Fruit fly (Drosophila melanogaster) whole organism, embryonic: ENCODE measurements around the gene CG33927.
A peak's percentile ranks its signal among the peaks of the same experiment; 100 is the strongest.

ENCODE experiments used
- Antp ChIP-seq: fragments of 200-800 bp; sonication (Bioruptor generic); optimal IDR thresholded peaks from 3 replicates; lab custom pipeline; 2016; ENCODE audit warnings: missing biosample characterization, missing genetic modification characterization
- BtbVII ChIP-seq: fragments of 200-800 bp; sonication (Bioruptor generic); optimal IDR thresholded peaks from 3 replicates; lab custom pipeline; 2017; ENCODE audit warnings: missing biosample characterization, mild to moderate bottlenecking, missing genetic modification characterization
- CG10565 ChIP-seq: fragments of 200-800 bp; sonication (Bioruptor generic); optimal IDR thresholded peaks from 3 replicates; lab custom pipeline; 2016; ENCODE audit warnings: missing biosample characterization, mild to moderate bottlenecking, missing genetic modification characterization
- CG10654 ChIP-seq: fragments of 200-800 bp; sonication (Bioruptor generic); optimal IDR thresholded peaks from 2 replicates; lab custom pipeline; 2016; ENCODE audit warnings: missing biosample characterization, missing genetic modification characterization
- CG11504 ChIP-seq: fragments of 200-800 bp; sonication (Bioruptor generic); optimal IDR thresholded peaks from 3 replicates; lab custom pipeline; 2019; ENCODE audit warnings: missing biosample characterization, mild to moderate bottlenecking, missing genetic modification characterization, moderate library complexity
- CG12104 ChIP-seq: fragments of 200-800 bp; sonication (Bioruptor generic); optimal IDR thresholded peaks from 3 replicates; lab custom pipeline; 2016; ENCODE audit warnings: missing biosample characterization, missing genetic modification characterization
- CG12155 ChIP-seq: fragments of 200-800 bp; sonication (Bioruptor generic); optimal IDR thresholded peaks from 3 replicates; lab custom pipeline; 2016; ENCODE audit warnings: missing biosample characterization, missing genetic modification characterization
- CG15601 ChIP-seq: fragments of 200-800 bp; sonication (Bioruptor generic); optimal IDR thresholded peaks from 3 replicates; lab custom pipeline; 2019; ENCODE audit warnings: missing biosample characterization, mild to moderate bottlenecking, missing genetic modification characterization, moderate library complexity
- CG17328 ChIP-seq: fragments of 200-800 bp; sonication (Bioruptor generic); IDR thresholded peaks from 2 replicates; pipeline ENCODE4 v1.3.6; 2022; ENCODE audit warnings: missing biosample characterization, missing genetic modification characterization
- CG2129 ChIP-seq: fragments of 200-800 bp; sonication (Bioruptor generic); IDR thresholded peaks from 2 replicates; pipeline ENCODE4 v1.3.6; 2022; ENCODE audit warnings: missing biosample characterization, missing genetic modification characterization; ENCODE audit not compliant: partially characterized antibody
- CG2678 ChIP-seq: fragments of 200-800 bp; sonication (Bioruptor generic); optimal IDR thresholded peaks from 3 replicates; lab custom pipeline; 2019; ENCODE audit warnings: missing biosample characterization, mild to moderate bottlenecking, missing genetic modification characterization, moderate library complexity
- CG30020 ChIP-seq: fragments of 200-800 bp; optimal IDR thresholded peaks from 2 replicates; lab custom pipeline; 2019; ENCODE audit warnings: missing biosample characterization, mild to moderate bottlenecking, missing genetic modification characterization, moderate library complexity
- CG30403 ChIP-seq: fragments of 200-800 bp; sonication (Bioruptor generic); optimal IDR thresholded peaks from 3 replicates; lab custom pipeline; 2016; ENCODE audit warnings: missing biosample characterization, missing genetic modification characterization
- CG3838 ChIP-seq: fragments of 200-800 bp; sonication (Bioruptor generic); optimal IDR thresholded peaks from 3 replicates; lab custom pipeline; 2016; ENCODE audit warnings: missing biosample characterization, missing genetic modification characterization
- CG5180 ChIP-seq: fragments of 200-800 bp; sonication (Bioruptor generic); optimal IDR thresholded peaks from 3 replicates; lab custom pipeline; 2017; ENCODE audit warnings: missing biosample characterization, missing genetic modification characterization, mild to moderate bottlenecking, moderate library complexity, missing genetic modification reagents
- CG5953 ChIP-seq: fragments of 200-800 bp; sonication (Bioruptor generic); IDR thresholded peaks from 2 replicates; pipeline ENCODE4 v1.3.6; 2022; ENCODE audit warnings: missing biosample characterization, missing genetic modification characterization
- CG6791 ChIP-seq: fragments of 200-800 bp; sonication (Bioruptor generic); IDR thresholded peaks from 3 replicates; pipeline ENCODE4 v1.3.6; 2022; ENCODE audit warnings: missing biosample characterization, missing genetic modification characterization; ENCODE audit not compliant: partially characterized antibody
- CG7928 ChIP-seq: fragments of 200-800 bp; sonication (Bioruptor generic); optimal IDR thresholded peaks from 2 replicates; lab custom pipeline; 2017; ENCODE audit warnings: missing biosample characterization, mild to moderate bottlenecking, missing genetic modification characterization
- CG7987 ChIP-seq: fragments of 200-800 bp; sonication (Bioruptor generic); optimal IDR thresholded peaks from 2 replicates; lab custom pipeline; 2018; ENCODE audit warnings: missing biosample characterization, mild to moderate bottlenecking, missing genetic modification characterization, moderate library complexity
- Fer1 ChIP-seq: fragments of 200-800 bp; sonication (Bioruptor generic); optimal IDR thresholded peaks from 2 replicates; lab custom pipeline; 2017; ENCODE audit warnings: missing biosample characterization, mild to moderate bottlenecking, missing genetic modification characterization
- NC2α ChIP-seq: fragments of 200-800 bp; sonication (Bioruptor generic); optimal IDR thresholded peaks from 2 replicates; lab custom pipeline; 2016; ENCODE audit warnings: missing biosample characterization, missing genetic modification characterization
- Nf-YB ChIP-seq: fragments of 200-800 bp; sonication (Bioruptor generic); optimal IDR thresholded peaks from 3 replicates; lab custom pipeline; 2019; ENCODE audit warnings: missing biosample characterization, mild to moderate bottlenecking, missing genetic modification characterization, moderate library complexity
- Oli ChIP-seq: fragments of 200-800 bp; sonication (Bioruptor generic); optimal IDR thresholded peaks from 2 replicates; lab custom pipeline; 2018; ENCODE audit warnings: missing biosample characterization, mild to moderate bottlenecking, missing genetic modification characterization, moderate library complexity
- Optix ChIP-seq: fragments of 200-800 bp; sonication (Bioruptor generic); IDR thresholded peaks from 3 replicates; pipeline ENCODE4 v1.3.6; 2022; ENCODE audit warnings: missing biosample characterization, missing genetic modification characterization
- Ptx1 ChIP-seq: fragments of 200-800 bp; sonication (Bioruptor generic); IDR thresholded peaks from 2 replicates; pipeline ENCODE4 v1.3.6; 2022; ENCODE audit warnings: missing biosample characterization, missing genetic modification characterization
- Rfx ChIP-seq: fragments of 200-800 bp; sonication (Bioruptor generic); IDR thresholded peaks from 2 replicates; pipeline ENCODE4 v1.3.6; 2022; ENCODE audit warnings: missing biosample characterization, missing genetic modification characterization
- Scr ChIP-seq: fragments of 200-800 bp; sonication (Bioruptor generic); IDR thresholded peaks from 2 replicates; pipeline ENCODE4 v1.3.6; 2022; ENCODE audit warnings: missing biosample characterization, missing genetic modification characterization; ENCODE audit not compliant: partially characterized antibody
- Sry-β ChIP-seq: fragments of 200-800 bp; sonication (Bioruptor generic); optimal IDR thresholded peaks from 2 replicates; lab custom pipeline; 2018; ENCODE audit warnings: missing biosample characterization, mild to moderate bottlenecking, missing genetic modification characterization, moderate library complexity
- bcd ChIP-seq: fragments of 200-800 bp; sonication (Bioruptor generic); optimal IDR thresholded peaks from 2 replicates; lab custom pipeline; 2017; ENCODE audit warnings: missing biosample characterization, mild to moderate bottlenecking, missing genetic modification characterization
- crp ChIP-seq, 2 experiments: fragments of 200-800 bp; sonication (Bioruptor generic); optimal IDR thresholded peaks; 2 replicates in 1 of 2; 3 replicates in 1 of 2; lab custom pipeline; 2017; ENCODE audit warnings: missing biosample characterization in 2 of 2, missing genetic modification characterization in 2 of 2, mild to moderate bottlenecking in 1 of 2, moderate library complexity in 1 of 2
- dmrt99B ChIP-seq: fragments of 200-800 bp; sonication (Bioruptor generic); optimal IDR thresholded peaks from 2 replicates; lab custom pipeline; 2018; ENCODE audit warnings: missing biosample characterization, mild to moderate bottlenecking, missing genetic modification characterization, moderate library complexity
- esg ChIP-seq: fragments of 200-800 bp; sonication (Bioruptor generic); conservative IDR thresholded peaks from 2 replicates; pipeline ENCODE4 v1.3.6; 2022; ENCODE audit warnings: missing biosample characterization, missing genetic modification characterization
- eyg ChIP-seq: fragments of 200-800 bp; sonication (Bioruptor generic); optimal IDR thresholded peaks from 3 replicates; lab custom pipeline; 2016; ENCODE audit warnings: missing biosample characterization, missing genetic modification characterization
- fd64A ChIP-seq: fragments of 200-800 bp; sonication (Bioruptor generic); optimal IDR thresholded peaks from 3 replicates; lab custom pipeline; 2018; ENCODE audit warnings: missing biosample characterization, mild to moderate bottlenecking, missing genetic modification characterization
- grn ChIP-seq: fragments of 200-800 bp; sonication (Bioruptor generic); optimal IDR thresholded peaks from 3 replicates; lab custom pipeline; 2017; ENCODE audit warnings: missing biosample characterization, missing genetic modification characterization
- gro ChIP-seq: fragments of 200-800 bp; sonication (Bioruptor generic); optimal IDR thresholded peaks from 2 replicates; lab custom pipeline; 2016; ENCODE audit warnings: missing biosample characterization, missing genetic modification characterization
- gsb-n ChIP-seq: fragments of 200-800 bp; sonication (Bioruptor generic); optimal IDR thresholded peaks from 3 replicates; lab custom pipeline; 2018; ENCODE audit warnings: missing biosample characterization, mild to moderate bottlenecking, missing genetic modification characterization
- hth ChIP-seq: fragments of >200 bp; optimal IDR thresholded peaks from 2 replicates; lab custom pipeline; 2017; ENCODE audit warnings: inconsistent platforms
- jumu ChIP-seq: fragments of 200-800 bp; sonication (Bioruptor generic); optimal IDR thresholded peaks from 3 replicates; lab custom pipeline; 2016; ENCODE audit warnings: missing biosample characterization, missing genetic modification characterization
- ken ChIP-seq: fragments of 200-800 bp; sonication (Bioruptor generic); IDR thresholded peaks from 3 replicates; pipeline ENCODE4 v1.3.6; 2022; ENCODE audit warnings: missing biosample characterization, missing genetic modification characterization
- ro ChIP-seq: fragments of 200-800 bp; sonication (Bioruptor generic); IDR thresholded peaks from 2 replicates; pipeline ENCODE4 v1.3.6; 2022; ENCODE audit warnings: missing biosample characterization, missing genetic modification characterization
- sc ChIP-seq, 3 experiments: fragments of >200 bp in 2 of 3; fragments of 200-800 bp in 1 of 3; sonication (Bioruptor generic) in 1 of 3; optimal IDR thresholded peaks; 2 replicates in 2 of 3; 3 replicates in 1 of 3; lab custom pipeline; 2017; ENCODE audit warnings: mild to moderate bottlenecking in 1 of 3, missing biosample characterization in 1 of 3, missing genetic modification characterization in 1 of 3, missing genetic modification reagents in 1 of 3
- sens ChIP-seq: fragments of 200-800 bp; sonication (Bioruptor generic); peaks from one replicate; lab custom pipeline; 2016; ENCODE audit warnings: missing biosample characterization, missing genetic modification characterization
- sima ChIP-seq: fragments of 200-800 bp; sonication (Bioruptor generic); optimal IDR thresholded peaks from 2 replicates; lab custom pipeline; 2016; ENCODE audit warnings: missing biosample characterization, missing genetic modification characterization
- ttk ChIP-seq: fragments of 200-800 bp; sonication (Bioruptor generic); IDR thresholded peaks from 2 replicates; pipeline ENCODE4 v2.1.2; 2022; ENCODE audit warnings: missing biosample characterization, missing genetic modification characterization
- tup ChIP-seq: fragments of 200-800 bp; sonication (Bioruptor generic); optimal IDR thresholded peaks from 2 replicates; lab custom pipeline; 2016; ENCODE audit warnings: missing biosample characterization, mild to moderate bottlenecking, missing genetic modification characterization, moderate library complexity
- unpg ChIP-seq: fragments of 200-800 bp; sonication (Bioruptor generic); optimal IDR thresholded peaks from 3 replicates; lab custom pipeline; 2018; ENCODE audit warnings: missing biosample characterization, mild to moderate bottlenecking, missing genetic modification characterization, moderate library complexity
- vfl ChIP-seq: fragments of 200-800 bp; sonication (Bioruptor generic); optimal IDR thresholded peaks from 2 replicates; lab custom pipeline; 2016; ENCODE audit warnings: missing biosample characterization, missing genetic modification characterization
- vvl ChIP-seq: fragments of 200-800 bp; sonication (Bioruptor generic); IDR thresholded peaks from 2 replicates; pipeline ENCODE4 v1.3.6; 2022; ENCODE audit warnings: missing biosample characterization, missing genetic modification characterization

The CG33927 gene

DNA sequence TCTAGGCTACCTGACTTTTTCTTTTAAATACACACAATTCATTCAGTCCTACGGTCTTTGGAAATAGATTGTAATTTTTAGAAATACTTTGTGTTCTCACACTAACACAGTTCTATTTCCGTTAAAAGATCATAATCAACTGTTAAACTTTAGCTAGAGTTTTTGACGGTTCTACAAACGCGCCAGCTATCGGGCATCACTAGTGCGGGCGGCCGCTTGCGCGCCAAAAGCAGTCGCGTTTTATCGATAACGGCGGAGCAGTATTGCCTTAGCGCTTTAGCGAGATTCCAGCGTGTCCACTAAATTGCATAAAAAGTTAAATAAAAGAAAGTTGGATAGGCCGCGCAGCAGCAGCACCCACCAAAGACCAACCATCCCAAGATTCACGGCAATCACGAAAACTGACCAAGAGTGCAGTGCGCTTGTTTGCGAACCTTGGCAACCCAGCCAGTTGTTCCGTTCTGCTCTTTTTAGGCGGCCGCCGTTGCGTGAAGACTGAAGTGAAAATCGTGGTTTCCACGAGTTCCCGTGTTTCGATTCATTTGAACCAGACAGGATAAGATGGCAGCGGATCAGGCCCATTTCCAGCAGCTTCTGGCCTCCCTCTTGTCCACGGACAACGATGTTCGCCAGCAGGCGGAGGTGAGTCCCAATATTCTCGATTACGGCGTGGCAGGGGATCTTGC is 41.1 kb downstream of the CG33927 start, which contains the start of gene Karybeta3 (continued):
- TF ChIP-seq CG17328 (GFP tag; lab: Robert Waterston, UW) (peak; percentile 73), CG10565 (GFP tag; lab: Kevin White, UChicago) (peak; percentile 3), NC2α (GFP tag; lab: Kevin White, UChicago) (peak; percentile 38), Rfx (GFP tag; lab: Robert Waterston, UW) (peak; percentile 85), esg (GFP tag; lab: Robert Waterston, UW) (peak; percentile 54; the same call in 1 of the 2 replicates), CG11504 (tag; lab: Kevin White, UChicago) (no peak), hth (lab: Kevin White, UChicago) (no peak), BtbVII (GFP tag; lab: Kevin White, UChicago) (peak; percentile 72), sima (GFP tag; lab: Kevin White, UChicago) (peak; percentile 22), CG2129 (no peak), CG5180 (peak; percentile 37), Oli (tag; lab: Kevin White, UChicago) (peak; percentile 55), ken (GFP tag; lab: Robert Waterston, UW) (peak; percentile 78; the same call in 2 of the 3 replicates), CG15601 (tag; lab: Kevin White, UChicago) (peak; percentile 46), gsb-n (tag; lab: Kevin White, UChicago) (peak; percentile 35), Optix (GFP tag; lab: Robert Waterston, UW) (peak; percentile 73), CG30403 (peak; percentile 78), CG2678 (tag; lab: Kevin White, UChicago) (peak; percentile 61), crp (GFP tag; optimal IDR thresholded peaks at IDR 0.05; lab: Kevin White, UChicago) (peak in 1 of 2 experiments; percentile 55), CG12155 (GFP tag; lab: Kevin White, UChicago) (peak; percentile 69), Scr (GFP tag; lab: Robert Waterston, UW) (peak; percentile 67), dmrt99B (tag; lab: Kevin White, UChicago) (no peak), ttk (GFP tag; lab: Robert Waterston, UW) (peak; percentile 63), sc (optimal IDR thresholded peaks at IDR 0.05; lab: Kevin White, UChicago) (no peak), sc (GFP tag; optimal IDR thresholded peaks at IDR 0.05; lab: Kevin White, UChicago) (peak; percentile 23), CG7987 (GFP tag; lab: Kevin White, UChicago) (peak; percentile 46), CG30020 (tag; lab: Kevin White, UChicago) (peak; percentile 71), CG12104 (peak; percentile 18), eyg (GFP tag; lab: Kevin White, UChicago) (peak; percentile 70), unpg (peak; percentile 66), sens (GFP tag; lab: Kevin White, UChicago) (peak; percentile 96), gro (GFP tag; lab: Kevin White, UChicago) (peak; percentile 87), CG7928 (peak; percentile 42), CG3838 (GFP tag; lab: Kevin White, UChicago) (peak; percentile 11), ro (GFP tag; lab: Robert Waterston, UW) (no peak), jumu (GFP tag; lab: Kevin White, UChicago) (peak; percentile 86), CG10654 (GFP tag; lab: Kevin White, UChicago) (peak; percentile 44), Fer1 (GFP tag; lab: Kevin White, UChicago) (peak; percentile 85), Nf-YB (peak; percentile 38), bcd (GFP tag; lab: Kevin White, UChicago) (peak; percentile 65), vfl (GFP tag; lab: Kevin White, UChicago) (peak; percentile 45), CG6791 (peak; percentile 75; the same call in 2 of the 3 replicates), Sry-β (GFP tag; lab: Kevin White, UChicago) (peak; percentile 97), fd64A (GFP tag; lab: Kevin White, UChicago) (peak; percentile 34), grn (GFP tag; lab: Kevin White, UChicago) (peak; percentile 78), Ptx1 (GFP tag; lab: Robert Waterston, UW) (peak; percentile 76), Antp (GFP tag; lab: Kevin White, UChicago) (peak; percentile 90), vvl (GFP tag; lab: Robert Waterston, UW) (peak; percentile 89), CG5953 (GFP tag; lab: Robert Waterston, UW) (no peak; the same call in 1 of the 2 replicates), tup (GFP tag; lab: Kevin White, UChicago) (peak; percentile 54)
